Worm (Caenorhabditis elegans): ENCODE data around the gene acp-5.

DNA sequence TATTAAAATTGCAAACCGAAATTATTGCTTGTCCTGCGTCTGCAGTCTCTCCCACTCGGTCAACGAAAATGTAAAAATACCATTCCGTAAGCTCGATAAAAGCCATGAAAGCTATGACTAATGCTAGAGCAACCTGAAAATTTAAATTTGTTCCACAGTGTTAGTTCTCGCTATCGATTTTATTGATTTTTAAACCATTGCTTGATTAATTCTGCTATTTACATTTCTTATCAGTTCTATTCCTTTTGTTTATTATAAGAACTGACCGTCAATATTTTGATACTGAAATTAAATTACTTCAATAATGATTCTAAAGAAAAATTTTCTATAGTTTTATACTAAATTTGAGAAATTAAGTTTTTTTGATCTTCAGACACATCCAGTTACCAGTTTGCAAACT lies 9.9 kb downstream of the acp-5 start:
- no peak for TF ChIP-seq lin-38 (GFP tag; IDR thresholded peaks at IDR 0.05)
- TF ChIP-seq lin-29 (GFP tag; IDR thresholded peaks at IDR 0.05) = no peak
- TF ChIP-seq nhr-77 (tag; optimal IDR thresholded peaks at IDR 0.05) = no peak
- TF ChIP-seq F10B5.3 (tag; optimal IDR thresholded peaks at IDR 0.05) = no peak
- peak in 1 of 2 experiments; percentile 15 for TF ChIP-seq unc-62 (GFP tag; optimal IDR thresholded peaks at IDR 0.05 in 1 of 2)
- TF ChIP-seq unc-62 (tag; optimal IDR thresholded peaks at IDR 0.05) = no peak
- TF ChIP-seq lsy-2 (tag; optimal IDR thresholded peaks at IDR 0.05) = no peak
- TF ChIP-seq nhr-28 (tag; optimal IDR thresholded peaks at IDR 0.05) = no peak
- TF ChIP-seq egl-27 (tag; optimal IDR thresholded peaks at IDR 0.05) = no peak
- TF ChIP-seq dve-1 (tag; optimal IDR thresholded peaks at IDR 0.05; ENCODE audit: insufficient read depth) = no peak

All from whole organism, L4 larva.